Fruit fly (Drosophila melanogaster): Measurements from ENCODE around the gene MFS3.
A peak's percentile ranks its signal among the peaks of the same experiment; 100 is the strongest.

Gene MFS3

DNA sequence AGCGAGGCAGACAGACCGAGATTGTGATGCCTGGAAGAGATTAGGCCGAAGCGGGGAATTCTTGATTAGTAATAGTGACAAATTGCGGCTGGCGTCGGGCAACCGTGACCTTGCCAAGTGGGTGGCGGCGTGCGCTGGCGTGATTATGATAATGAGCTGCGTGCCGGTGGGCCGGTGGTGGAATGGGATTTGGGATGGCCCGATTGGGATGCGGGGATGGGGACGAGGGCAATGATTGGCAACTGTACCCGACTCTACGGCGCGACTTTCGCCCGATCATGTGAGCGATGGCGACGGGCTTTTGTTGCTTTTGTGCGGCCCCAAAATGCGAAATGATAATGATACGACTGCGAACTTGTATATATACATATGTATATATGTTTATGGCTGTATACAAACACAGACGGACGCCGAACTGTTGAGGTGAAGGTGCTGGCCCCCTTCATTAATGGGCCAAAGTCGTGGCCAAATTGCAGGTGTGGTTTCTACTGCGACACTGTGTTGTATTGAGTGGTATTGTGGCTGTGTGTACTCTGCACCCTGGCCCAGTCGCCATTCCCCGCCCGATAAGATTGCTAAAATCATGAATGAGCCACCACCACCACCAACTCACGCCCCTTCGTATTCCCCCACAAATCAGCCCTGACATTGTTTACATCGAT is 26.2 kb upstream of the MFS3 start (continued):
- TF ChIP-seq vvl (GFP tag; IDR thresholded peaks at IDR 0.05) (peak; percentile 45; the same call in 1 of the 2 replicates), exex (tag; optimal IDR thresholded peaks at IDR 0.05) (peak; percentile 43), CG13624 (GFP tag; optimal IDR thresholded peaks at IDR 0.05) (no peak), CG12299 (tag; optimal IDR thresholded peaks at IDR 0.05) (no peak), CG6175 (GFP tag; IDR thresholded peaks at IDR 0.05) (no peak), CG8359 (GFP tag; optimal IDR thresholded peaks at IDR 0.05; ENCODE audit: borderline replicate concordance) (no peak), CG4707 (GFP tag; optimal IDR thresholded peaks at IDR 0.05) (no peak)

DNA sequence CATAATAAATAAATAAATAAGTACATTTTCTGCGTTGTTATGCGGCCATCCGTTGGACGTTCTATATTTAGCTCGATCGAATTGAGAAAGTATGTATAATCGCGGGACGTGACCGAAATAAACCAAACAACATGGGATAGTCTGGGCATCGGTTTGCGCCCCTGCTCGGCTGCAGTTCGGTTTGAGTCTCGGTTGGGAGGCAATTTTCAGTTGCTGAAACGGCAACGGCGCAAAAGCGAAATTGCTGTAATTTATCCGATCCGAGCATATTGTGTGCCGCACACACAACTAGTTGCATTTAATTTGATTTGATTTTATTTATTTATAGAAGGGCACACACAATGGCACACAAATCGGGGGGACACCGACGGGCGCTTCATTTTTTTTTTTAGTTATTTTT is 24.9 kb upstream of the MFS3 start:
- TF ChIP-seq ewg (GFP tag; optimal IDR thresholded peaks at IDR 0.05) (peak; percentile 21), slbo (GFP tag; IDR thresholded peaks at IDR 0.05) (0 out of 2 replicates have a peak, but pooled peaks have one; percentile 11), CTCF (GFP tag; optimal IDR thresholded peaks at IDR 0.05) (peak; percentile 63), Max (GFP tag; optimal IDR thresholded peaks at IDR 0.05) (peak; percentile 17), CG3407 (GFP tag; optimal IDR thresholded peaks at IDR 0.05) (peak; percentile 36), so (GFP tag; IDR thresholded peaks at IDR 0.05) (peak; percentile 31; the same call in 1 of the 3 replicates), toy (GFP tag; IDR thresholded peaks at IDR 0.05) (no peak), CG9727 (GFP tag; optimal IDR thresholded peaks at IDR 0.05) (peak; percentile 32), fd96Cb (tag; optimal IDR thresholded peaks at IDR 0.05) (no peak), CG17186 (GFP tag; optimal IDR thresholded peaks at IDR 0.05) (no peak), E2f1 (GFP tag; IDR thresholded peaks at IDR 0.05) (0 out of 2 replicates have a peak, but pooled peaks have one; percentile 22), stwl (tag; optimal IDR thresholded peaks at IDR 0.05) (peak; percentile 7), CG12769 (tag; optimal IDR thresholded peaks at IDR 0.05) (peak; percentile 91), Pdp1 (GFP tag; optimal IDR thresholded peaks at IDR 0.05) (peak in 1 of 2 experiments; percentile 32), gfzf (GFP tag; optimal IDR thresholded peaks at IDR 0.05) (peak; percentile 11), YL-1 (GFP tag; optimal IDR thresholded peaks at IDR 0.05) (peak; percentile 2), vvl (GFP tag; IDR thresholded peaks at IDR 0.05) (peak; percentile 13; the same call in 1 of the 2 replicates), Ets65A (GFP tag) (peak; percentile 35), sug (tag; optimal IDR thresholded peaks at IDR 0.05) (no peak), CG16813 (GFP tag; IDR thresholded peaks at IDR 0.05; ENCODE audit: partially characterized antibody) (peak; percentile 36; the same call in 1 of the 3 replicates), prd (optimal IDR thresholded peaks at IDR 0.05) (no peak), prd (GFP tag; IDR thresholded peaks at IDR 0.05) (0 out of 3 replicates have a peak, but pooled peaks have one; percentile 30), CG30431 (GFP tag; optimal IDR thresholded peaks at IDR 0.05) (no peak), CG30403 (GFP tag; optimal IDR thresholded peaks at IDR 0.05) (no peak), CG3847 (GFP tag; IDR thresholded peaks at IDR 0.05) (0 out of 2 replicates have a peak, but pooled peaks have one; percentile 7), CG2199 (GFP tag; IDR thresholded peaks at IDR 0.05) (0 out of 3 replicates have a peak, but pooled peaks have one; percentile 52), seq (GFP tag; IDR thresholded peaks at IDR 0.05) (no peak), chinmo (GFP tag; IDR thresholded peaks at IDR 0.05; ENCODE audit: partially characterized antibody) (0 out of 4 replicates have a peak, but pooled peaks have one; percentile 11), H2.0 (GFP tag; IDR thresholded peaks at IDR 0.05) (no peak), pita (GFP tag; optimal IDR thresholded peaks at IDR 0.05) (peak; percentile 48), CG12236 (GFP tag; optimal IDR thresholded peaks at IDR 0.05) (no peak), dmrt99B (tag; optimal IDR thresholded peaks at IDR 0.05) (no peak), CG34422 (GFP tag; IDR thresholded peaks at IDR 0.05) (0 out of 3 replicates have a peak, but pooled peaks have one; percentile 21), lola (GFP tag; optimal IDR thresholded peaks at IDR 0.05) (no peak), E2f2 (GFP tag; IDR thresholded peaks at IDR 0.05) (peak; percentile 11; the same call in 1 of the 2 replicates), CG8290 (GFP tag; optimal IDR thresholded peaks at IDR 0.05) (no peak), CG8290 (tag; optimal IDR thresholded peaks at IDR 0.05) (peak in 1 of 2 experiments; percentile 20), Dbx (GFP tag; IDR thresholded peaks at IDR 0.05) (0 out of 3 replicates have a peak, but pooled peaks have one; percentile 31)
